Fruit fly (Drosophila melanogaster) whole organism, wandering third instar larva: ENCODE measurements around the gene dlp.

Experiments used
- Dfd ChIP-seq: fragments of >200 bp; optimal IDR thresholded peaks from 2 replicates; lab custom pipeline; 2017; ENCODE audit warnings: missing biosample characterization, missing genetic modification characterization
- lola ChIP-seq: fragments of >200 bp; optimal IDR thresholded peaks from 2 replicates; lab custom pipeline; 2017; ENCODE audit warnings: missing biosample characterization, missing genetic modification characterization

- TF ChIP-seq Dfd (GFP tag; lab: Kevin White, UChicago) (no peak), lola (GFP tag; lab: Kevin White, UChicago) (no peak)
These were observed 10.4 kb downstream of the dlp start for dm6 chr3L:14642820-14643219.
